Worm (Caenorhabditis elegans) whole organism, mixed stage, embryonic: ENCODE measurements around the gene Y116F11A.6.
A peak's percentile ranks its signal among the peaks of the same experiment; 100 is the strongest.

Experiments used
- M03D4.4 ChIP-seq: sonication (generic microtip); optimal IDR thresholded peaks from 2 replicates; lab custom pipeline; 2017; ENCODE audit warnings: mild to moderate bottlenecking, missing genetic modification characterization, missing compliant biosample characterization
- bed-3 ChIP-seq: fragments of 200-800 bp; sonication (Bioruptor generic); optimal IDR thresholded peaks from 3 replicates; lab custom pipeline; 2018; ENCODE audit warnings: mild to moderate bottlenecking, missing genetic modification characterization, moderate library complexity, missing compliant biosample characterization
- blmp-1 ChIP-seq: fragments of 150-350 bp; optimal IDR thresholded peaks from 2 replicates; lab custom pipeline; 2014; ENCODE audit warnings: missing biosample characterization, missing genetic modification characterization
- ceh-39 ChIP-seq: fragments of 150-350 bp; optimal IDR thresholded peaks from 2 replicates; lab custom pipeline; 2014; ENCODE audit warnings: missing biosample characterization, missing genetic modification characterization
- ceh-43 ChIP-seq: fragments of 200-800 bp; sonication (Bioruptor generic); optimal IDR thresholded peaks from 2 replicates; lab custom pipeline; 2018; ENCODE audit warnings: mild to moderate bottlenecking, missing genetic modification characterization, moderate library complexity, missing compliant biosample characterization
- ceh-83 ChIP-seq: fragments of 200-800 bp; sonication (Bioruptor generic); optimal IDR thresholded peaks from 2 replicates; lab custom pipeline; 2018; ENCODE audit warnings: mild to moderate bottlenecking, missing genetic modification characterization, missing compliant biosample characterization
- ces-1 ChIP-seq: fragments of 150-350 bp; optimal IDR thresholded peaks from 2 replicates; lab custom pipeline; 2014; ENCODE audit warnings: missing biosample characterization, missing genetic modification reagents, missing genetic modification characterization
- cnd-1 ChIP-seq: fragments of 200-800 bp; sonication (Bioruptor generic); optimal IDR thresholded peaks from 2 replicates; lab custom pipeline; 2018; ENCODE audit warnings: mild to moderate bottlenecking, missing genetic modification characterization, missing compliant biosample characterization
- drap-1 ChIP-seq: fragments of 200-800 bp; sonication (Bioruptor generic); optimal IDR thresholded peaks from 3 replicates; lab custom pipeline; 2018; ENCODE audit warnings: mild to moderate bottlenecking, missing genetic modification characterization, missing compliant biosample characterization
- elt-1 ChIP-seq: sonication (generic microtip); optimal IDR thresholded peaks from 2 replicates; lab custom pipeline; 2017; ENCODE audit warnings: missing genetic modification characterization, mild to moderate bottlenecking, missing compliant biosample characterization, antibody characterized with exemption, moderate library complexity, borderline replicate concordance; ENCODE audit not compliant: insufficient read depth
- elt-3 ChIP-seq: fragments of 150-350 bp; optimal IDR thresholded peaks from 2 replicates; lab custom pipeline; 2014; ENCODE audit warnings: missing biosample characterization, missing genetic modification characterization
- flh-1 ChIP-seq: fragments of 200-800 bp; sonication (Bioruptor generic); optimal IDR thresholded peaks from 2 replicates; lab custom pipeline; 2018; ENCODE audit warnings: mild to moderate bottlenecking, missing genetic modification characterization, moderate library complexity, missing compliant biosample characterization
- ham-2 ChIP-seq: fragments of 200-800 bp; sonication (Bioruptor generic); optimal IDR thresholded peaks from 2 replicates; lab custom pipeline; 2018; ENCODE audit warnings: mild to moderate bottlenecking, missing genetic modification characterization, missing compliant biosample characterization
- hlh-1 ChIP-seq: fragments of 150-350 bp; optimal IDR thresholded peaks from 2 replicates; lab custom pipeline; 2014; ENCODE audit warnings: missing biosample characterization, missing genetic modification reagents, missing genetic modification characterization
- lin-13 ChIP-seq: fragments of 150-350 bp; optimal IDR thresholded peaks from 2 replicates; lab custom pipeline; 2014; ENCODE audit warnings: missing biosample characterization, missing genetic modification characterization
- lin-32 ChIP-seq: fragments of 200-800 bp; sonication (Bioruptor generic); optimal IDR thresholded peaks from 2 replicates; lab custom pipeline; 2018; ENCODE audit warnings: mild to moderate bottlenecking, missing genetic modification characterization, missing compliant biosample characterization
- lsy-2 ChIP-seq: fragments of 150-350 bp; optimal IDR thresholded peaks from 2 replicates; lab custom pipeline; 2014; ENCODE audit warnings: missing biosample characterization, missing genetic modification characterization
- mab-5 ChIP-seq: fragments of 150-350 bp; optimal IDR thresholded peaks from 2 replicates; lab custom pipeline; 2014; ENCODE audit warnings: missing biosample characterization, missing genetic modification characterization
- mep-1 ChIP-seq: fragments of 150-350 bp; optimal IDR thresholded peaks from 2 replicates; lab custom pipeline; 2017; ENCODE audit warnings: missing biosample characterization, missing genetic modification reagents, missing genetic modification characterization, inconsistent platforms
- mls-2 ChIP-seq: sonication (generic microtip); optimal IDR thresholded peaks from 2 replicates; lab custom pipeline; 2016; ENCODE audit warnings: mild to moderate bottlenecking, missing genetic modification characterization, moderate library complexity, missing compliant biosample characterization
- nhr-12 ChIP-seq: fragments of 150-350 bp; optimal IDR thresholded peaks from 2 replicates; lab custom pipeline; 2014; ENCODE audit warnings: missing biosample characterization, missing genetic modification characterization
- nhr-2 ChIP-seq: fragments of 150-350 bp; optimal IDR thresholded peaks from 2 replicates; lab custom pipeline; 2014; ENCODE audit warnings: missing biosample characterization, missing genetic modification characterization
- nhr-237 ChIP-seq: fragments of 150-350 bp; optimal IDR thresholded peaks from 2 replicates; lab custom pipeline; 2014; ENCODE audit warnings: missing biosample characterization, missing genetic modification characterization
- nhr-28 ChIP-seq: fragments of 150-350 bp; optimal IDR thresholded peaks from 2 replicates; lab custom pipeline; 2014; ENCODE audit warnings: missing biosample characterization, missing genetic modification characterization
- nhr-76 ChIP-seq: sonication (generic microtip); optimal IDR thresholded peaks from 2 replicates; lab custom pipeline; 2017; ENCODE audit warnings: missing biosample characterization, missing genetic modification characterization
- pha-4 ChIP-seq: fragments of 150-350 bp; optimal IDR thresholded peaks from 2 replicates; lab custom pipeline; 2018; ENCODE audit warnings: missing biosample characterization, missing genetic modification reagents, missing genetic modification characterization
- sem-2 ChIP-seq: fragments of 200-800 bp; sonication (Bioruptor generic); optimal IDR thresholded peaks from 2 replicates; lab custom pipeline; 2018; ENCODE audit warnings: mild to moderate bottlenecking, missing genetic modification characterization, missing compliant biosample characterization
- snpc-4 ChIP-seq: fragments of 150-350 bp; optimal IDR thresholded peaks from 2 replicates; lab custom pipeline; 2014; ENCODE audit warnings: missing biosample characterization, missing genetic modification characterization
- sptf-1 ChIP-seq: sonication (generic microtip); optimal IDR thresholded peaks from 2 replicates; lab custom pipeline; 2017; ENCODE audit warnings: mild to moderate bottlenecking, missing genetic modification characterization, moderate library complexity, missing compliant biosample characterization
- tbx-8 ChIP-seq: fragments of 200-800 bp; sonication (Bioruptor generic); optimal IDR thresholded peaks from 2 replicates; lab custom pipeline; 2018; ENCODE audit warnings: mild to moderate bottlenecking, missing genetic modification characterization, moderate library complexity, missing compliant biosample characterization
- unc-120 ChIP-seq: sonication (generic microtip); optimal IDR thresholded peaks from 2 replicates; lab custom pipeline; 2017; ENCODE audit warnings: missing genetic modification characterization, missing compliant biosample characterization; ENCODE audit not compliant: poor library complexity, severe bottlenecking
- unc-39 ChIP-seq: fragments of 150-350 bp; optimal IDR thresholded peaks from 2 replicates; lab custom pipeline; 2014; ENCODE audit warnings: missing biosample characterization, missing genetic modification characterization
- unc-62 ChIP-seq: fragments of 150-350 bp; optimal IDR thresholded peaks from 2 replicates; lab custom pipeline; 2014; ENCODE audit warnings: missing biosample characterization, missing genetic modification reagents, missing genetic modification characterization
- zip-8 ChIP-seq: fragments of 150-350 bp; optimal IDR thresholded peaks from 2 replicates; lab custom pipeline; 2014; ENCODE audit warnings: missing biosample characterization, missing genetic modification characterization
- ztf-11 ChIP-seq: fragments of 150-350 bp; optimal IDR thresholded peaks from 2 replicates; lab custom pipeline; 2014; ENCODE audit warnings: missing biosample characterization, missing genetic modification characterization

Gene Y116F11A.6

ce11 chrV:19717933-19718332 is 1.4 kb upstream of the Y116F11A.6 start:
- TF ChIP-seq lsy-2 (tag; lab: Kevin White, UChicago) = no peak
- TF ChIP-seq hlh-1 (tag; lab: Kevin White, UChicago) = peak; percentile 21
- no peak for TF ChIP-seq blmp-1 (tag; lab: Kevin White, UChicago)
- no peak for TF ChIP-seq cnd-1
- TF ChIP-seq ham-2 (GFP tag; lab: Kevin White, UChicago) = no peak
- no peak for TF ChIP-seq ztf-11 (tag; lab: Kevin White, UChicago)
- TF ChIP-seq mab-5 = no peak
- peak; percentile 86 for TF ChIP-seq unc-62 (GFP tag; lab: Kevin White, UChicago)
- TF ChIP-seq sem-2 = no peak

- no peak for TF ChIP-seq unc-120 (tag; lab: Kevin White, UChicago)
- TF ChIP-seq nhr-237 (tag; lab: Kevin White, UChicago) = no peak
- TF ChIP-seq bed-3 (GFP tag; lab: Kevin White, UChicago) = no peak
- TF ChIP-seq mls-2 (tag; lab: Kevin White, UChicago) = no peak
- TF ChIP-seq sptf-1 (tag; lab: Kevin White, UChicago) = no peak
- no peak for TF ChIP-seq elt-1
- TF ChIP-seq lin-13 (tag; lab: Kevin White, UChicago) = no peak
- no peak for TF ChIP-seq nhr-76 (tag; lab: Kevin White, UChicago)
Measured at ce11 chrV:19718660-19719059, 693 bp upstream of the Y116F11A.6 start.

ce11 chrV:19722881-19723280 is 3.5 kb downstream of the Y116F11A.6 start:
- TF ChIP-seq nhr-2 (tag; lab: Kevin White, UChicago) (no peak), mab-5 (no peak), ceh-83 (GFP tag; lab: Kevin White, UChicago) (peak; percentile 83), M03D4.4 (tag; lab: Kevin White, UChicago) (peak; percentile 76), elt-3 (tag; lab: Kevin White, UChicago) (no peak), blmp-1 (tag; lab: Kevin White, UChicago) (no peak), zip-8 (no peak), lin-32 (peak; percentile 71), sptf-1 (tag; lab: Kevin White, UChicago) (peak; percentile 78), unc-62 (GFP tag; lab: Kevin White, UChicago) (no peak), lin-13 (tag; lab: Kevin White, UChicago) (peak; percentile 18), bed-3 (GFP tag; lab: Kevin White, UChicago) (peak; percentile 56), cnd-1 (peak; percentile 70), ham-2 (GFP tag; lab: Kevin White, UChicago) (peak; percentile 40), nhr-12 (tag; lab: Kevin White, UChicago) (no peak), drap-1 (GFP tag; lab: Kevin White, UChicago) (peak; percentile 72), nhr-237 (tag; lab: Kevin White, UChicago) (no peak), ceh-39 (tag; lab: Kevin White, UChicago) (no peak), tbx-8 (GFP tag; lab: Kevin White, UChicago) (no peak), lsy-2 (tag; lab: Kevin White, UChicago) (no peak), sem-2 (peak; percentile 53), snpc-4 (tag; lab: Kevin White, UChicago) (no peak), elt-1 (no peak), hlh-1 (tag; lab: Kevin White, UChicago) (no peak), flh-1 (GFP tag; lab: Kevin White, UChicago) (no peak), mls-2 (tag; lab: Kevin White, UChicago) (peak; percentile 79), ceh-43 (GFP tag; lab: Kevin White, UChicago) (peak; percentile 63), pha-4 (no peak), mep-1 (no peak), unc-39 (tag; lab: Kevin White, UChicago) (no peak), ztf-11 (tag; lab: Kevin White, UChicago) (no peak), ces-1 (GFP tag; lab: Kevin White, UChicago) (peak; percentile 28), unc-120 (tag; lab: Kevin White, UChicago) (peak; percentile 45), nhr-76 (tag; lab: Kevin White, UChicago) (no peak), nhr-28 (tag; lab: Kevin White, UChicago) (no peak)

- no peak for TF ChIP-seq ham-2 (GFP tag; lab: Kevin White, UChicago)
- peak; percentile 1 for TF ChIP-seq ces-1 (GFP tag; lab: Kevin White, UChicago)
- no peak for TF ChIP-seq lsy-2 (tag; lab: Kevin White, UChicago)
- no peak for TF ChIP-seq M03D4.4 (tag; lab: Kevin White, UChicago)
Measured at ce11 chrV:19724589-19724988, 5.2 kb downstream of the Y116F11A.6 start.
